Fruit fly (Drosophila melanogaster) whole organism, embryonic: ENCODE measurements around the gene Pdhb.

Experiments used
- Abd-B ChIP-seq: fragments of 200-800 bp; sonication (Bioruptor generic); optimal IDR thresholded peaks from 2 replicates; lab custom pipeline; 2018; ENCODE audit warnings: missing biosample characterization, mild to moderate bottlenecking, missing genetic modification characterization, moderate library complexity
- Adf1 ChIP-seq: fragments of 200-800 bp; sonication (Bioruptor generic); IDR thresholded peaks from 2 replicates; pipeline ENCODE4 v1.3.6; 2022; ENCODE audit warnings: missing biosample characterization, missing genetic modification characterization
- Bteb2 ChIP-seq: fragments of 200-800 bp; sonication (Bioruptor generic); optimal IDR thresholded peaks from 2 replicates; lab custom pipeline; 2016; ENCODE audit warnings: missing biosample characterization, missing genetic modification characterization
- CG10959 ChIP-seq: fragments of 200-800 bp; sonication (Bioruptor generic); IDR thresholded peaks from 2 replicates; pipeline ENCODE4 v1.3.6; 2022; ENCODE audit warnings: missing biosample characterization, missing genetic modification characterization
- CG12104 ChIP-seq: fragments of 200-800 bp; sonication (Bioruptor generic); optimal IDR thresholded peaks from 3 replicates; lab custom pipeline; 2016; ENCODE audit warnings: missing biosample characterization, missing genetic modification characterization
- CG13287 ChIP-seq: fragments of 200-800 bp; sonication (Bioruptor generic); IDR thresholded peaks from 2 replicates; pipeline ENCODE4 v1.3.6; 2022; ENCODE audit warnings: missing biosample characterization, missing genetic modification characterization; ENCODE audit not compliant: partially characterized antibody
- CG13296 ChIP-seq: fragments of 200-800 bp; sonication (Bioruptor generic); optimal IDR thresholded peaks from 3 replicates; lab custom pipeline; 2018; ENCODE audit warnings: missing biosample characterization, mild to moderate bottlenecking, missing genetic modification characterization
- CG14014 ChIP-seq: fragments of 200-800 bp; sonication (Bioruptor generic); IDR thresholded peaks from 2 replicates; pipeline ENCODE4 v1.3.6; 2022; ENCODE audit warnings: missing biosample characterization, missing genetic modification characterization
- CG15479 ChIP-seq: fragments of 200-800 bp; sonication (Bioruptor generic); optimal IDR thresholded peaks from 3 replicates; lab custom pipeline; 2019; ENCODE audit warnings: missing biosample characterization, mild to moderate bottlenecking, missing genetic modification characterization, moderate library complexity
- CG16863 ChIP-seq: fragments of 200-800 bp; sonication (Bioruptor generic); optimal IDR thresholded peaks from 3 replicates; lab custom pipeline; 2016; ENCODE audit warnings: missing biosample characterization, missing genetic modification characterization
- CG17186 ChIP-seq: fragments of 200-800 bp; sonication (Bioruptor generic); optimal IDR thresholded peaks from 3 replicates; lab custom pipeline; 2017; ENCODE audit warnings: missing biosample characterization, missing genetic modification reagents, missing genetic modification characterization
- CG17359 ChIP-seq: fragments of 200-800 bp; sonication (Bioruptor generic); optimal IDR thresholded peaks from 3 replicates; lab custom pipeline; 2018; ENCODE audit warnings: missing biosample characterization, mild to moderate bottlenecking, missing genetic modification characterization, moderate library complexity
- CG2199 ChIP-seq: fragments of 200-800 bp; sonication (Bioruptor generic); IDR thresholded peaks from 3 replicates; pipeline ENCODE4 v1.3.6; 2022; ENCODE audit warnings: missing biosample characterization, missing genetic modification characterization
- CG30431 ChIP-seq: fragments of 200-800 bp; sonication (Bioruptor generic); optimal IDR thresholded peaks from 2 replicates; lab custom pipeline; 2017; ENCODE audit warnings: missing biosample characterization, missing genetic modification characterization
- CG32772 ChIP-seq: fragments of 200-800 bp; sonication (Bioruptor generic); IDR thresholded peaks from 2 replicates; pipeline ENCODE4 v1.3.6; 2022; ENCODE audit warnings: missing biosample characterization, missing genetic modification characterization
- CG34422 ChIP-seq: fragments of 200-800 bp; sonication (Bioruptor generic); IDR thresholded peaks from 3 replicates; pipeline ENCODE4 v1.3.6; 2022; ENCODE audit warnings: missing biosample characterization, missing genetic modification characterization
- CG4360 ChIP-seq: fragments of 200-800 bp; sonication (Bioruptor generic); IDR thresholded peaks from 2 replicates; pipeline ENCODE4 v1.3.6; 2022; ENCODE audit warnings: missing biosample characterization, missing genetic modification characterization
- CG5953 ChIP-seq: fragments of 200-800 bp; sonication (Bioruptor generic); IDR thresholded peaks from 2 replicates; pipeline ENCODE4 v1.3.6; 2022; ENCODE audit warnings: missing biosample characterization, missing genetic modification characterization
- CG7963 ChIP-seq: fragments of 200-800 bp; sonication (Bioruptor generic); IDR thresholded peaks from 3 replicates; pipeline ENCODE4 v1.3.6; 2022; ENCODE audit warnings: missing biosample characterization, missing genetic modification characterization; ENCODE audit not compliant: partially characterized antibody
- CG8281 ChIP-seq: fragments of 200-800 bp; sonication (Bioruptor generic); optimal IDR thresholded peaks from 2 replicates; lab custom pipeline; 2018; ENCODE audit warnings: missing biosample characterization, mild to moderate bottlenecking, missing genetic modification characterization, moderate library complexity
- CG8359 ChIP-seq: fragments of 200-800 bp; sonication (Bioruptor generic); optimal IDR thresholded peaks from 2 replicates; lab custom pipeline; 2017; ENCODE audit warnings: missing biosample characterization, mild to moderate bottlenecking, missing genetic modification characterization, borderline replicate concordance
- CG8478 ChIP-seq: fragments of >200 bp; optimal IDR thresholded peaks from 2 replicates; lab custom pipeline; 2018
- CG9437 ChIP-seq: fragments of 200-800 bp; sonication (Bioruptor generic); optimal IDR thresholded peaks from 2 replicates; lab custom pipeline; 2018; ENCODE audit warnings: missing biosample characterization, mild to moderate bottlenecking, missing genetic modification characterization
- CG9817 ChIP-seq: fragments of 200-800 bp; sonication (Bioruptor generic); optimal IDR thresholded peaks from 2 replicates; lab custom pipeline; 2018; ENCODE audit warnings: missing biosample characterization, mild to moderate bottlenecking, missing genetic modification characterization, moderate library complexity
- ERR ChIP-seq: fragments of 200-800 bp; sonication (Bioruptor generic); optimal IDR thresholded peaks from 2 replicates; lab custom pipeline; 2016; ENCODE audit warnings: missing biosample characterization, missing genetic modification characterization
- Fer2 ChIP-seq: fragments of 200-800 bp; sonication (Bioruptor generic); optimal IDR thresholded peaks from 2 replicates; lab custom pipeline; 2018; ENCODE audit warnings: missing biosample characterization, mild to moderate bottlenecking, missing genetic modification characterization, moderate library complexity
- HLH4C ChIP-seq: fragments of 200-800 bp; sonication (Bioruptor generic); IDR thresholded peaks from 3 replicates; pipeline ENCODE4 v1.3.6; 2022; ENCODE audit warnings: missing biosample characterization, missing genetic modification characterization; ENCODE audit not compliant: partially characterized antibody
- Hey ChIP-seq: fragments of 200-800 bp; sonication (Bioruptor generic); optimal IDR thresholded peaks from 3 replicates; lab custom pipeline; 2018; ENCODE audit warnings: missing biosample characterization, mild to moderate bottlenecking, missing genetic modification characterization
- Jarid2 ChIP-seq: fragments of 200-800 bp; sonication (Bioruptor generic); optimal IDR thresholded peaks from 3 replicates; lab custom pipeline; 2017; ENCODE audit warnings: mild to moderate bottlenecking, missing biosample characterization, missing genetic modification reagents, missing genetic modification characterization
- Lim3 ChIP-seq: fragments of 200-800 bp; sonication (Bioruptor generic); IDR thresholded peaks from 2 replicates; pipeline ENCODE4 v1.3.6; 2022; ENCODE audit warnings: missing biosample characterization, missing genetic modification characterization
- MESR4 ChIP-seq: fragments of 200-800 bp; sonication (Bioruptor generic); optimal IDR thresholded peaks from 2 replicates; lab custom pipeline; 2018; ENCODE audit warnings: missing biosample characterization, mild to moderate bottlenecking, missing genetic modification characterization, moderate library complexity
- Mes4 ChIP-seq: fragments of 200-800 bp; sonication (Bioruptor generic); optimal IDR thresholded peaks from 2 replicates; lab custom pipeline; 2016; ENCODE audit warnings: missing biosample characterization, missing genetic modification characterization
- Nf-YA ChIP-seq: fragments of 200-800 bp; sonication (Bioruptor generic); IDR thresholded peaks from 2 replicates; pipeline ENCODE4 v1.3.6; 2022; ENCODE audit warnings: missing biosample characterization, missing genetic modification characterization
- NfI ChIP-seq: fragments of 200-800 bp; sonication (Bioruptor generic); optimal IDR thresholded peaks from 3 replicates; lab custom pipeline; 2018; ENCODE audit warnings: missing biosample characterization, mild to moderate bottlenecking, missing genetic modification characterization, moderate library complexity
- Ptx1 ChIP-seq: fragments of 200-800 bp; sonication (Bioruptor generic); IDR thresholded peaks from 2 replicates; pipeline ENCODE4 v1.3.6; 2022; ENCODE audit warnings: missing biosample characterization, missing genetic modification characterization
- Rfx ChIP-seq: fragments of 200-800 bp; sonication (Bioruptor generic); IDR thresholded peaks from 2 replicates; pipeline ENCODE4 v1.3.6; 2022; ENCODE audit warnings: missing biosample characterization, missing genetic modification characterization
- Scr ChIP-seq: fragments of 200-800 bp; sonication (Bioruptor generic); IDR thresholded peaks from 2 replicates; pipeline ENCODE4 v1.3.6; 2022; ENCODE audit warnings: missing biosample characterization, missing genetic modification characterization; ENCODE audit not compliant: partially characterized antibody
- Spps ChIP-seq: fragments of 200-800 bp; sonication (Bioruptor generic); optimal IDR thresholded peaks from 2 replicates; lab custom pipeline; 2018; ENCODE audit warnings: missing biosample characterization, mild to moderate bottlenecking, missing genetic modification characterization
- Sry-δ ChIP-seq: fragments of 200-800 bp; sonication (Bioruptor generic); optimal IDR thresholded peaks from 2 replicates; lab custom pipeline; 2016; ENCODE audit warnings: missing biosample characterization, missing genetic modification characterization
- amos ChIP-seq: fragments of 200-800 bp; sonication (Bioruptor generic); IDR thresholded peaks from 2 replicates; pipeline ENCODE4 v1.3.6; 2022; ENCODE audit warnings: missing biosample characterization, missing genetic modification characterization; ENCODE audit not compliant: partially characterized antibody
- ase ChIP-seq: fragments of 200-800 bp; sonication (Bioruptor generic); IDR thresholded peaks from 3 replicates; pipeline ENCODE4 v1.3.6; 2022; ENCODE audit warnings: missing biosample characterization, missing genetic modification characterization
- chinmo ChIP-seq: fragments of 200-800 bp; sonication (Bioruptor generic); IDR thresholded peaks from 4 replicates; pipeline ENCODE4 v1.3.6; 2022; ENCODE audit warnings: missing biosample characterization, missing genetic modification characterization; ENCODE audit not compliant: partially characterized antibody
- cwo ChIP-seq: fragments of 200-800 bp; sonication (Bioruptor generic); optimal IDR thresholded peaks from 3 replicates; lab custom pipeline; 2017; ENCODE audit warnings: missing biosample characterization, missing genetic modification characterization, mild to moderate bottlenecking, moderate library complexity, missing genetic modification reagents
- dimm ChIP-seq: fragments of 200-800 bp; sonication (Bioruptor generic); IDR thresholded peaks from 2 replicates; pipeline ENCODE4 v1.3.6; 2022; ENCODE audit warnings: missing biosample characterization, missing genetic modification characterization
- dysf ChIP-seq: fragments of 200-800 bp; sonication (Bioruptor generic); IDR thresholded peaks from 3 replicates; pipeline ENCODE4 v1.3.6; 2022; ENCODE audit warnings: missing biosample characterization, missing genetic modification characterization
- gcm2 ChIP-seq: fragments of 200-800 bp; sonication (Bioruptor generic); optimal IDR thresholded peaks from 2 replicates; lab custom pipeline; 2016; ENCODE audit warnings: missing biosample characterization, missing genetic modification characterization
- grau ChIP-seq: fragments of 200-800 bp; optimal IDR thresholded peaks from 3 replicates; lab custom pipeline; 2019; ENCODE audit warnings: missing biosample characterization, mild to moderate bottlenecking, missing genetic modification characterization, moderate library complexity
- jing ChIP-seq: fragments of 200-800 bp; sonication (Bioruptor generic); optimal IDR thresholded peaks from 2 replicates; lab custom pipeline; 2018; ENCODE audit warnings: missing biosample characterization, mild to moderate bottlenecking, missing genetic modification characterization
- klu ChIP-seq: fragments of 200-800 bp; sonication (Bioruptor generic); IDR thresholded peaks from 2 replicates; pipeline ENCODE4 v1.3.6; 2022; ENCODE audit warnings: missing biosample characterization, missing genetic modification characterization
- oc ChIP-seq: fragments of 200-800 bp; sonication (Bioruptor generic); optimal IDR thresholded peaks from 2 replicates; lab custom pipeline; 2018; ENCODE audit warnings: missing biosample characterization, mild to moderate bottlenecking, missing genetic modification characterization, moderate library complexity
- ssp ChIP-seq: fragments of 200-800 bp; sonication (Bioruptor generic); IDR thresholded peaks from 2 replicates; pipeline ENCODE4 v1.3.6; 2022; ENCODE audit warnings: missing biosample characterization, missing genetic modification characterization

Pdhb gene

DNA sequence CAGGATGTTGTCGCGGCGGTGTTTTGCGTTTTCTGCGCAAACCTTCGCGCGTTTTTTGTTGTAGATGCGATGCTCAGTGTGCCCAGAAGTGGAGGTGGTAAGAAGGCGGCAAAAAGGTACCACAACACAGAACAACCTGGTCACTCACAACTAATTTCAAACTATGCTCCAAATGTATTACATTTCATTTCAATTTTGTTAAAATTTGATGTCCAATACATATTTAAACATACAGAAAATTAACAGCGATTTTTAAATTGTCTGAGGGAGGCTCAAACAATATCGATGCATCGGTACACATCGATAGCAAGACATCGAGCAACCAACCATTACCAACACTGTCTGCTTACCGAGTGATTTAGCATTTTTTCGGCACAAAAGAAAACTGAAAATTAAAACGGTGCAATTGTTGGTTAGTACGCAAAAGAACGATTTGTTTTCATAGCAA, 40.4 kb downstream of the Pdhb start, which contains the start of the genes Slbp and Rpn2 (continued):
- TF ChIP-seq CG10959 (GFP tag; lab: Robert Waterston, UW): no peak
- TF ChIP-seq Mes4 (GFP tag; lab: Kevin White, UChicago): no peak
- TF ChIP-seq NfI (GFP tag; lab: Kevin White, UChicago): peak; percentile 55
- no peak for TF ChIP-seq oc (tag; lab: Kevin White, UChicago)
- TF ChIP-seq Abd-B (GFP tag; lab: Kevin White, UChicago): no peak
- peak; percentile 79 for TF ChIP-seq CG4360 (GFP tag; lab: Robert Waterston, UW)
- peak; percentile 15 for TF ChIP-seq CG13296
- TF ChIP-seq ase: no peak
- peak; percentile 94 for TF ChIP-seq Scr (GFP tag; lab: Robert Waterston, UW)
- peak; percentile 15 for TF ChIP-seq Bteb2
- TF ChIP-seq CG2199: no peak
- TF ChIP-seq CG9437 (GFP tag; lab: Kevin White, UChicago): no peak
- no peak for TF ChIP-seq CG8478 (lab: Kevin White, UChicago)
- peak; percentile 47; the same call in 2 of the 3 replicates for TF ChIP-seq CG34422 (GFP tag; lab: Robert Waterston, UW)
- peak; percentile 94 for TF ChIP-seq amos
- peak; percentile 89 for TF ChIP-seq HLH4C (GFP tag; lab: Robert Waterston, UW)
- TF ChIP-seq CG17359 (tag; lab: Kevin White, UChicago): no peak
- TF ChIP-seq CG17186 (GFP tag; lab: Kevin White, UChicago): peak; percentile 90
- no peak for TF ChIP-seq gcm2 (GFP tag; lab: Kevin White, UChicago)
- TF ChIP-seq CG5953: no peak
- no peak for TF ChIP-seq cwo (GFP tag; lab: Kevin White, UChicago)
- no peak for TF ChIP-seq Hey
- no peak for TF ChIP-seq Jarid2
- TF ChIP-seq dysf (GFP tag; lab: Robert Waterston, UW): 0 out of 3 replicates have a peak, but pooled peaks have one; percentile 13
- TF ChIP-seq Adf1 (GFP tag; lab: Robert Waterston, UW): no peak
- TF ChIP-seq ssp: peak; percentile 34; the same call in 1 of the 2 replicates
- no peak for TF ChIP-seq Lim3
- peak; percentile 85; the same call in 3 of the 4 replicates for TF ChIP-seq chinmo (GFP tag; lab: Robert Waterston, UW)
- TF ChIP-seq Rfx (GFP tag; lab: Robert Waterston, UW): peak; percentile 63
- no peak for TF ChIP-seq CG30431 (GFP tag; lab: Kevin White, UChicago)
- TF ChIP-seq CG9817 (tag; lab: Kevin White, UChicago): peak; percentile 19
- TF ChIP-seq CG14014 (GFP tag; lab: Robert Waterston, UW): 0 out of 2 replicates have a peak, but pooled peaks have one; percentile 25
- peak; percentile 50 for TF ChIP-seq grau (tag; lab: Kevin White, UChicago)
- TF ChIP-seq Nf-YA (GFP tag; lab: Robert Waterston, UW): no peak
- no peak for TF ChIP-seq CG32772
- peak; percentile 58 for TF ChIP-seq MESR4 (GFP tag; lab: Kevin White, UChicago)
- peak; percentile 90 for TF ChIP-seq CG15479 (GFP tag; lab: Kevin White, UChicago)
- TF ChIP-seq CG12104 (GFP tag; lab: Kevin White, UChicago): peak; percentile 29
- TF ChIP-seq Ptx1: no peak
- TF ChIP-seq ERR: peak; percentile 70
- peak; percentile 80 for TF ChIP-seq CG7963 (GFP tag; lab: Robert Waterston, UW)
- TF ChIP-seq klu (GFP tag; lab: Robert Waterston, UW): no peak
- peak; percentile 98 for TF ChIP-seq CG13287 (GFP tag; lab: Robert Waterston, UW)
- peak; percentile 20 for TF ChIP-seq Spps (tag; lab: Kevin White, UChicago)
- TF ChIP-seq dimm: no peak
- TF ChIP-seq Sry-δ (GFP tag; lab: Kevin White, UChicago): peak; percentile 87
- TF ChIP-seq CG8281: no peak
- TF ChIP-seq Fer2 (tag; lab: Kevin White, UChicago): no peak
- TF ChIP-seq jing: no peak
- TF ChIP-seq CG8359 (GFP tag; lab: Kevin White, UChicago): peak; percentile 66
- peak; percentile 33 for TF ChIP-seq CG16863 (GFP tag; lab: Kevin White, UChicago)
